Worm (Caenorhabditis elegans) whole organism, young adult: ENCODE results near the gene C39E9.12.

Experiments used
- F22D6.2 ChIP-seq: sonication (generic microtip); optimal IDR thresholded peaks from 2 replicates; lab custom pipeline; 2016; ENCODE audit warnings: mild to moderate bottlenecking, missing genetic modification characterization, missing compliant biosample characterization
- Y53G8AR.9 ChIP-seq: fragments of 200-800 bp; sonication (Bioruptor generic); conservative IDR thresholded peaks from 2 replicates; pipeline ENCODE4 v1.3.6; 2022; ENCODE audit warnings: missing genetic modification reagents, missing genetic modification characterization, missing compliant biosample characterization
- ama-1 ChIP-seq, 3 experiments: fragments of 150-350 bp in 1 of 3; sonication (generic microtip) in 2 of 3; optimal IDR thresholded peaks; 2 replicates each; lab custom pipeline; 2014 to 2018; ENCODE audit warnings: missing biosample characterization in 2 of 3, missing genetic modification characterization in 2 of 3, missing genetic modification reagents in 2 of 3
- attf-5 ChIP-seq: fragments of 200-800 bp; sonication (Bioruptor generic); optimal IDR thresholded peaks from 2 replicates; lab custom pipeline; 2018; ENCODE audit warnings: mild to moderate bottlenecking, missing genetic modification characterization, missing compliant biosample characterization
- ccch-3 ChIP-seq: fragments of 200-800 bp; sonication (Bioruptor generic); optimal IDR thresholded peaks from 2 replicates; lab custom pipeline; 2018; ENCODE audit warnings: mild to moderate bottlenecking, missing genetic modification characterization, missing compliant biosample characterization
- cebp-1 ChIP-seq, 2 experiments: fragments of 200-800 bp in 1 of 2; sonication (Bioruptor generic) in 1 of 2; sonication (generic microtip) in 1 of 2; IDR thresholded peaks in 1 of 2; optimal IDR thresholded peaks in 1 of 2; 2 replicates each; pipeline versions ENCODE4 v1.3.6 to Lab custom; 2017 to 2022; ENCODE audit warnings: missing compliant biosample characterization in 2 of 2, missing genetic modification characterization in 2 of 2, mild to moderate bottlenecking in 1 of 2, missing genetic modification reagents in 1 of 2, moderate library complexity in 1 of 2
- ceh-100 ChIP-seq: fragments of 200-800 bp; sonication (Bioruptor generic); IDR thresholded peaks from 2 replicates; pipeline ENCODE4 v1.3.6; 2022; ENCODE audit warnings: missing genetic modification reagents, missing genetic modification characterization, missing compliant biosample characterization
- ceh-91 ChIP-seq: fragments of 200-800 bp; sonication (Bioruptor generic); IDR thresholded peaks from 2 replicates; pipeline ENCODE4 v1.3.6; 2022; ENCODE audit warnings: missing genetic modification reagents, missing genetic modification characterization, missing compliant biosample characterization
- egrh-3 ChIP-seq: fragments of 200-800 bp; sonication (Bioruptor generic); IDR thresholded peaks from 2 replicates; pipeline ENCODE4 v1.3.6; 2022; ENCODE audit warnings: missing genetic modification reagents, missing genetic modification characterization, missing compliant biosample characterization
- lin-40 ChIP-seq: sonication (generic microtip); optimal IDR thresholded peaks from 2 replicates; lab custom pipeline; 2016; ENCODE audit warnings: missing genetic modification characterization, mild to moderate bottlenecking, missing compliant biosample characterization, missing genotype, missing genetic modification reagents
- nfya-1 ChIP-seq: sonication (generic microtip); optimal IDR thresholded peaks from 2 replicates; lab custom pipeline; 2017; ENCODE audit warnings: antibody characterized with exemption, missing compliant biosample characterization, missing genetic modification characterization, borderline replicate concordance; ENCODE audit not compliant: insufficient read depth
- pha-4 ChIP-seq: fragments of 150-350 bp; sonication (generic microtip); optimal IDR thresholded peaks from 2 replicates; lab custom pipeline; 2014; ENCODE audit warnings: missing biosample characterization, missing genetic modification reagents, missing genetic modification characterization
- snpc-4 ChIP-seq, 5 experiments: fragments of 150-350 bp in 1 of 5; sonication (generic microtip) in 4 of 5; optimal IDR thresholded peaks; 2 replicates each; lab custom pipeline; 2014 to 2018; ENCODE audit warnings: missing genetic modification characterization in 5 of 5, missing biosample characterization in 3 of 5, antibody characterized with exemption in 2 of 5, mild to moderate bottlenecking in 2 of 5, missing compliant biosample characterization in 2 of 5, missing genotype in 2 of 5, moderate library complexity in 2 of 5, missing genetic modification reagents in 1 of 5
- unc-62 ChIP-seq: fragments of 150-350 bp; optimal IDR thresholded peaks from 2 replicates; lab custom pipeline; 2014; ENCODE audit warnings: missing biosample characterization, missing genetic modification reagents, missing genetic modification characterization

ce11 chrIV:13079119-13079518 is 14.7 kb upstream of the C39E9.12 start, which contains the start of gene C39E9.8:
- TF ChIP-seq ceh-91 (GFP tag; lab: Robert Waterston, UW) (no peak), ccch-3 (GFP tag; lab: Kevin White, UChicago) (no peak), pha-4 (tag; lab: Kevin White, UChicago) (no peak), Y53G8AR.9 (GFP tag; lab: Robert Waterston, UW) (no peak), egrh-3 (GFP tag; lab: Robert Waterston, UW) (no peak), ama-1 (optimal IDR thresholded peaks at IDR 0.05; lab: Kevin White, UChicago) (no peak), ama-1 (GFP tag; optimal IDR thresholded peaks at IDR 0.05; lab: Kevin White, UChicago) (no peak), nfya-1 (no peak), F22D6.2 (no peak), cebp-1 (GFP tag; IDR thresholded peaks at IDR 0.05; lab: Robert Waterston, UW) (no peak), cebp-1 (tag; optimal IDR thresholded peaks at IDR 0.05; lab: Kevin White, UChicago) (peak; percentile 24), snpc-4 (GFP tag; optimal IDR thresholded peaks at IDR 0.05; lab: Kevin White, UChicago) (no peak), snpc-4 (tag; optimal IDR thresholded peaks at IDR 0.05; lab: Kevin White, UChicago) (no peak), attf-5 (GFP tag; lab: Kevin White, UChicago) (no peak), lin-40 (no peak), unc-62 (GFP tag; lab: Kevin White, UChicago) (no peak), ceh-100 (GFP tag; lab: Robert Waterston, UW) (no peak)
